Fruit fly (Drosophila melanogaster) whole organism, wandering third instar larva: ENCODE results near the gene Tace.
A peak's percentile ranks its signal among the peaks of the same experiment; 100 is the strongest.

Experiments used
- Abd-B ChIP-seq: fragments of >200 bp; optimal IDR thresholded peaks from 2 replicates; lab custom pipeline; 2017; ENCODE audit warnings: missing biosample characterization, missing genetic modification characterization
- CG32264 ChIP-seq: fragments of 200-800 bp; sonication (Bioruptor generic); optimal IDR thresholded peaks from 2 replicates; lab custom pipeline; 2016; ENCODE audit warnings: missing biosample characterization, missing genetic modification characterization
- CG9705 ChIP-seq: fragments of 200-800 bp; sonication (Bioruptor generic); optimal IDR thresholded peaks from 2 replicates; lab custom pipeline; 2018; ENCODE audit warnings: missing biosample characterization, mild to moderate bottlenecking, missing genetic modification characterization
- Dfd ChIP-seq: fragments of >200 bp; optimal IDR thresholded peaks from 2 replicates; lab custom pipeline; 2017; ENCODE audit warnings: missing biosample characterization, missing genetic modification characterization
- GATAd ChIP-seq: sonication (Bioruptor generic); optimal IDR thresholded peaks from 2 replicates; lab custom pipeline; 2016; ENCODE audit warnings: missing biosample characterization, missing genetic modification characterization
- HLH106 ChIP-seq: fragments of 200-800 bp; optimal IDR thresholded peaks from 3 replicates; lab custom pipeline; 2019; ENCODE audit warnings: missing biosample characterization, mild to moderate bottlenecking, missing genetic modification characterization, moderate library complexity
- Hnf4 ChIP-seq: fragments of 200-800 bp; sonication (Bioruptor generic); optimal IDR thresholded peaks from 2 replicates; lab custom pipeline; 2016; ENCODE audit warnings: missing biosample characterization, mild to moderate bottlenecking, missing genetic modification characterization
- Hr78 ChIP-seq: fragments of >200 bp; optimal IDR thresholded peaks from 2 replicates; lab custom pipeline; 2017; ENCODE audit warnings: missing biosample characterization, missing genetic modification characterization
- Hr83 ChIP-seq: fragments of 200-300 bp; sonication (Bioruptor generic); optimal IDR thresholded peaks from 2 replicates; lab custom pipeline; 2016; ENCODE audit warnings: missing biosample characterization, mild to moderate bottlenecking, missing genetic modification characterization, moderate library complexity; ENCODE audit not compliant: poor library complexity, severe bottlenecking
- Jra ChIP-seq: sonication (Bioruptor generic); optimal IDR thresholded peaks from 2 replicates; lab custom pipeline; 2016; ENCODE audit warnings: missing biosample characterization, missing genetic modification characterization
- Mio ChIP-seq: sonication (Bioruptor generic); optimal IDR thresholded peaks from 2 replicates; lab custom pipeline; 2016; ENCODE audit warnings: missing biosample characterization, missing genetic modification characterization
- Myc ChIP-seq: fragments of >200 bp; optimal IDR thresholded peaks from 2 replicates; lab custom pipeline; 2017
- OdsH ChIP-seq: fragments of 200-800 bp; sonication (Bioruptor generic); optimal IDR thresholded peaks from 2 replicates; lab custom pipeline; 2016; ENCODE audit warnings: missing biosample characterization, mild to moderate bottlenecking, missing genetic modification characterization
- Rel ChIP-seq, 2 experiments: fragments of 200-800 bp; sonication (Bioruptor generic) in 1 of 2; optimal IDR thresholded peaks; 2 replicates in 1 of 2; 3 replicates in 1 of 2; lab custom pipeline; 2016 to 2019; ENCODE audit warnings: mild to moderate bottlenecking in 2 of 2, missing biosample characterization in 2 of 2, missing genetic modification characterization in 2 of 2, moderate library complexity in 1 of 2
- Sp1 ChIP-seq: fragments of 200-800 bp; sonication (Bioruptor generic); optimal IDR thresholded peaks from 3 replicates; lab custom pipeline; 2019; ENCODE audit warnings: missing biosample characterization, mild to moderate bottlenecking, missing genetic modification characterization, moderate library complexity
- br ChIP-seq: fragments of 200-800 bp; sonication (Bioruptor generic); optimal IDR thresholded peaks from 2 replicates; lab custom pipeline; 2016; ENCODE audit warnings: missing biosample characterization, missing genetic modification characterization
- brk ChIP-seq: fragments of 200-800 bp; sonication (Bioruptor generic); optimal IDR thresholded peaks from 2 replicates; lab custom pipeline; 2016; ENCODE audit warnings: missing biosample characterization, mild to moderate bottlenecking, missing genetic modification characterization
- ey ChIP-seq: fragments of 200-800 bp; sonication (Bioruptor generic); optimal IDR thresholded peaks from 2 replicates; lab custom pipeline; 2016; ENCODE audit warnings: missing biosample characterization, missing genetic modification characterization
- foxo ChIP-seq, 2 experiments: fragments of 200-800 bp; sonication (Bioruptor generic); optimal IDR thresholded peaks; 2 replicates in 1 of 2; 3 replicates in 1 of 2; lab custom pipeline; 2016 to 2017; ENCODE audit warnings: missing biosample characterization in 2 of 2, missing genetic modification characterization in 2 of 2
- fru ChIP-seq: fragments of 200-800 bp; sonication (Bioruptor generic); optimal IDR thresholded peaks from 3 replicates; lab custom pipeline; 2016; ENCODE audit warnings: missing biosample characterization, mild to moderate bottlenecking, missing genetic modification characterization
- h ChIP-seq: fragments of 200-800 bp; sonication (Bioruptor generic); optimal IDR thresholded peaks from 3 replicates; lab custom pipeline; 2016; ENCODE audit warnings: missing biosample characterization, mild to moderate bottlenecking, missing genetic modification characterization
- lola ChIP-seq: fragments of >200 bp; optimal IDR thresholded peaks from 2 replicates; lab custom pipeline; 2017; ENCODE audit warnings: missing biosample characterization, missing genetic modification characterization
- pan ChIP-seq: fragments of >200 bp; optimal IDR thresholded peaks from 2 replicates; lab custom pipeline; 2017
- psq ChIP-seq: fragments of 200-800 bp; sonication (Bioruptor generic); optimal IDR thresholded peaks from 3 replicates; lab custom pipeline; 2017; ENCODE audit warnings: missing biosample characterization, mild to moderate bottlenecking, missing genetic modification characterization, moderate library complexity
- rgr ChIP-seq: fragments of 200-800 bp; sonication (Bioruptor generic); optimal IDR thresholded peaks from 3 replicates; lab custom pipeline; 2016; ENCODE audit warnings: missing biosample characterization, mild to moderate bottlenecking, missing genetic modification characterization
- sage ChIP-seq: fragments of 200-800 bp; sonication (Bioruptor generic); optimal IDR thresholded peaks from 2 replicates; lab custom pipeline; 2016; ENCODE audit warnings: missing biosample characterization, mild to moderate bottlenecking, missing genetic modification characterization
- tai ChIP-seq: sonication (Bioruptor generic); optimal IDR thresholded peaks from 2 replicates; lab custom pipeline; 2016; ENCODE audit warnings: missing biosample characterization, missing genetic modification characterization
- usp ChIP-seq: fragments of >200 bp; optimal IDR thresholded peaks from 2 replicates; lab custom pipeline; 2017; ENCODE audit warnings: missing biosample characterization, missing genetic modification characterization
- woc ChIP-seq: sonication (Bioruptor generic); optimal IDR thresholded peaks from 2 replicates; lab custom pipeline; 2016; ENCODE audit warnings: missing biosample characterization, mild to moderate bottlenecking, missing genetic modification characterization

Gene Tace

dm6 chr3R:29999495-29999894 lies 835 bp upstream of the Tace start, which contains the start of gene CG34298:
CG34298 (plus strand) TSS chr3R:29999795.
- TF ChIP-seq GATAd (GFP tag; lab: Kevin White, UChicago): no peak
- TF ChIP-seq Sp1 (GFP tag; lab: Kevin White, UChicago): no peak
- no peak for TF ChIP-seq HLH106
- no peak for TF ChIP-seq woc (GFP tag; lab: Kevin White, UChicago)
- no peak for TF ChIP-seq CG32264 (GFP tag; lab: Kevin White, UChicago)
- TF ChIP-seq usp (GFP tag; lab: Kevin White, UChicago): no peak
- no peak for TF ChIP-seq Hr83 (GFP tag; lab: Kevin White, UChicago)
- TF ChIP-seq Dfd (GFP tag; lab: Kevin White, UChicago): no peak
- TF ChIP-seq Hr78 (GFP tag; lab: Kevin White, UChicago): no peak
- no peak for TF ChIP-seq foxo (GFP tag; optimal IDR thresholded peaks at IDR 0.05; lab: Kevin White, UChicago)

DNA sequence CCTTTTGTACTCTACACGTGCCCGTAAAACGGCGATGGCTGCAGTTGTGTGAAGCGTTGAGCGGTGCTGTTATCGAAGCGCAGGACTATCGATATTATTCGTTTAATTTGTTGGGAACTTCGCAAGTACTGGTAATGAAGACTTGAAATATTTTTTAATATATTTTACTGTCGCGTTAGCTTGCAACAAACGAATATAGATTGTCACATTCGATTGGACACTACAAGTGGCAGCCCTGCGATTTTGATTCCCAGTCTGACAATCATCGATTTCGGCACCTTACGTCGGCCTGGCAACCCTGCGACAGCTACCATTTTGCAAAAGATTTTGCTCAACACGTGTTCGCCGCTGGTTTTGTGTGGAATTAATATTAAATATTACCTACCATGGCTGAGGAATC lies 4.3 kb downstream of the Tace start, which contains the start of the genes Nlp and Nph:
Gene Nlp, plus strand, starts transcription at position 138 of the 400 bp plus-strand sequence.
Gene Nph, minus strand, starts transcription at position 214 of the 400 bp plus-strand sequence.
- TF ChIP-seq Myc (lab: Kevin White, UChicago) (peak; percentile 76), Hnf4 (GFP tag; lab: Kevin White, UChicago) (no peak), fru (GFP tag; lab: Kevin White, UChicago) (no peak), h (peak; percentile 54), brk (GFP tag; lab: Kevin White, UChicago) (no peak), usp (GFP tag; lab: Kevin White, UChicago) (no peak), HLH106 (peak; percentile 29), br (GFP tag; lab: Kevin White, UChicago) (peak; percentile 39), rgr (GFP tag; lab: Kevin White, UChicago) (peak; percentile 50), OdsH (GFP tag; lab: Kevin White, UChicago) (peak; percentile 0), tai (no peak), lola (GFP tag; lab: Kevin White, UChicago) (no peak), Jra (GFP tag; lab: Kevin White, UChicago) (no peak), Rel (GFP tag; optimal IDR thresholded peaks at IDR 0.05; lab: Kevin White, UChicago) (no peak), Rel (tag; optimal IDR thresholded peaks at IDR 0.05; lab: Kevin White, UChicago) (peak; percentile 36), CG9705 (GFP tag; lab: Kevin White, UChicago) (no peak), Sp1 (GFP tag; lab: Kevin White, UChicago) (peak; percentile 37), foxo (GFP tag; optimal IDR thresholded peaks at IDR 0.05; lab: Kevin White, UChicago) (peak in 1 of 2 experiments; percentile 18), psq (GFP tag; lab: Kevin White, UChicago) (peak; percentile 25), GATAd (GFP tag; lab: Kevin White, UChicago) (no peak), Mio (GFP tag; lab: Kevin White, UChicago) (no peak), ey (GFP tag; lab: Kevin White, UChicago) (no peak), pan (lab: Kevin White, UChicago) (no peak)

- TF ChIP-seq Abd-B (GFP tag; lab: Kevin White, UChicago) (no peak), OdsH (GFP tag; lab: Kevin White, UChicago) (no peak), Jra (GFP tag; lab: Kevin White, UChicago) (no peak), foxo (GFP tag; optimal IDR thresholded peaks at IDR 0.05; lab: Kevin White, UChicago) (peak in 1 of 2 experiments; percentile 2), sage (GFP tag; lab: Kevin White, UChicago) (no peak), lola (GFP tag; lab: Kevin White, UChicago) (no peak), rgr (GFP tag; lab: Kevin White, UChicago) (no peak)
Measured at dm6 chr3R:30005332-30005979, 5.1 kb downstream of the Tace start.

- TF ChIP-seq sage (GFP tag; lab: Kevin White, UChicago): no peak
- no peak for TF ChIP-seq CG9705 (GFP tag; lab: Kevin White, UChicago)
Measured at dm6 chr3R:30009173-30009572, 8.8 kb downstream of the Tace start, which contains the start of gene CG7912. CG7912 (minus strand) TSS chr3R:30009189.
